Worm (Caenorhabditis elegans): ENCODE results near the gene nhr-207.

nhr-207 gene

ce11 chrV:12088773-12089172 is 7.2 kb upstream of the nhr-207 start, which contains the start of gene R07B7.12:
TSS of gene R07B7.12 (plus strand) at chrV:12089073.
- TF ChIP-seq M03D4.4 (tag; optimal IDR thresholded peaks at IDR 0.05): no peak
- no peak for TF ChIP-seq tbx-8 (GFP tag; optimal IDR thresholded peaks at IDR 0.05)
- no peak for TF ChIP-seq nhr-28 (tag; optimal IDR thresholded peaks at IDR 0.05)
- no peak for TF ChIP-seq cnd-1 (tag; optimal IDR thresholded peaks at IDR 0.05)
- no peak for TF ChIP-seq hlh-1 (tag; optimal IDR thresholded peaks at IDR 0.05)
- no peak for TF ChIP-seq ceh-83 (GFP tag; optimal IDR thresholded peaks at IDR 0.05)
- no peak for TF ChIP-seq bed-3 (GFP tag; optimal IDR thresholded peaks at IDR 0.05)
- no peak for TF ChIP-seq zip-8 (tag; optimal IDR thresholded peaks at IDR 0.05)
- no peak for TF ChIP-seq snpc-4 (tag; optimal IDR thresholded peaks at IDR 0.05)
- TF ChIP-seq ceh-39 (tag; optimal IDR thresholded peaks at IDR 0.05): no peak
- no peak for TF ChIP-seq lsy-2 (tag; optimal IDR thresholded peaks at IDR 0.05)
- TF ChIP-seq elt-3 (tag; optimal IDR thresholded peaks at IDR 0.05): no peak

- no peak for TF ChIP-seq hlh-1 (tag; optimal IDR thresholded peaks at IDR 0.05)
- TF ChIP-seq ceh-39 (tag; optimal IDR thresholded peaks at IDR 0.05): no peak
- no peak for TF ChIP-seq nhr-28 (tag; optimal IDR thresholded peaks at IDR 0.05)
- no peak for TF ChIP-seq nhr-237 (tag; optimal IDR thresholded peaks at IDR 0.05)
- no peak for TF ChIP-seq mls-2 (tag; optimal IDR thresholded peaks at IDR 0.05)
- TF ChIP-seq ham-2 (GFP tag; optimal IDR thresholded peaks at IDR 0.05): no peak
- no peak for TF ChIP-seq lin-13 (tag; optimal IDR thresholded peaks at IDR 0.05)
- no peak for TF ChIP-seq blmp-1 (tag; optimal IDR thresholded peaks at IDR 0.05)
- no peak for TF ChIP-seq ceh-43 (GFP tag; optimal IDR thresholded peaks at IDR 0.05)
- TF ChIP-seq nhr-76 (tag; optimal IDR thresholded peaks at IDR 0.05): no peak
- TF ChIP-seq lin-32 (GFP tag; optimal IDR thresholded peaks at IDR 0.05): no peak
Observed at ce11 chrV:12091759-12092158, 4.2 kb upstream of the nhr-207 start, which contains the start of gene nhr-206. TSS of gene nhr-206 (plus strand) at chrV:12092006.

ce11 chrV:12094030-12094429 is 1.9 kb upstream of the nhr-207 start, which contains the start of gene nhr-208:
TSS of gene nhr-208 (plus strand) at chrV:12094317.
- TF ChIP-seq flh-1 (GFP tag; optimal IDR thresholded peaks at IDR 0.05): no peak
- peak; percentile 42 for TF ChIP-seq elt-1 (tag; optimal IDR thresholded peaks at IDR 0.05; ENCODE audit: borderline replicate concordance, insufficient read depth)
- no peak for TF ChIP-seq ham-2 (GFP tag; optimal IDR thresholded peaks at IDR 0.05)

ce11 chrV:12098123-12098522 is 2.2 kb downstream of the nhr-207 start, which contains the start of gene nhr-209:
TSS of gene nhr-209 (plus strand) at chrV:12098149.
- TF ChIP-seq ztf-11 (tag; optimal IDR thresholded peaks at IDR 0.05): no peak
- no peak for TF ChIP-seq zip-8 (tag; optimal IDR thresholded peaks at IDR 0.05)
- no peak for TF ChIP-seq nhr-237 (tag; optimal IDR thresholded peaks at IDR 0.05)
- no peak for TF ChIP-seq ham-2 (GFP tag; optimal IDR thresholded peaks at IDR 0.05)
- TF ChIP-seq nhr-28 (tag; optimal IDR thresholded peaks at IDR 0.05): no peak
- TF ChIP-seq mls-2 (tag; optimal IDR thresholded peaks at IDR 0.05): no peak
- TF ChIP-seq mab-5 (tag; optimal IDR thresholded peaks at IDR 0.05): no peak

- TF ChIP-seq drap-1 (GFP tag; optimal IDR thresholded peaks at IDR 0.05) (no peak), nhr-237 (tag; optimal IDR thresholded peaks at IDR 0.05) (peak; percentile 27)
Observed at ce11 chrV:12100794-12101343, 4.9 kb downstream of the nhr-207 start, which contains the start of gene nhr-154. TSS of gene nhr-154 (plus strand) at chrV:12101293.

ce11 chrV:12103920-12104319 is 8.0 kb downstream of the nhr-207 start, which contains the start of gene nhr-153:
TSS of gene nhr-153 (plus strand) at chrV:12104220.
- no peak for TF ChIP-seq unc-39 (tag; optimal IDR thresholded peaks at IDR 0.05)
- no peak for TF ChIP-seq M03D4.4 (tag; optimal IDR thresholded peaks at IDR 0.05)
- no peak for TF ChIP-seq ceh-39 (tag; optimal IDR thresholded peaks at IDR 0.05)
- no peak for TF ChIP-seq lin-13 (tag; optimal IDR thresholded peaks at IDR 0.05)
- TF ChIP-seq elt-1 (tag; optimal IDR thresholded peaks at IDR 0.05; ENCODE audit: borderline replicate concordance, insufficient read depth): no peak
- TF ChIP-seq sem-2 (GFP tag; optimal IDR thresholded peaks at IDR 0.05): no peak
- no peak for TF ChIP-seq nhr-237 (tag; optimal IDR thresholded peaks at IDR 0.05)
- no peak for TF ChIP-seq lsy-2 (tag; optimal IDR thresholded peaks at IDR 0.05)
- no peak for TF ChIP-seq mls-2 (tag; optimal IDR thresholded peaks at IDR 0.05)
- no peak for TF ChIP-seq flh-1 (GFP tag; optimal IDR thresholded peaks at IDR 0.05)
- TF ChIP-seq ceh-43 (GFP tag; optimal IDR thresholded peaks at IDR 0.05): no peak
- no peak for TF ChIP-seq mep-1 (tag; optimal IDR thresholded peaks at IDR 0.05)
- TF ChIP-seq ceh-83 (GFP tag; optimal IDR thresholded peaks at IDR 0.05): no peak
- no peak for TF ChIP-seq pha-4 (tag; optimal IDR thresholded peaks at IDR 0.05)
- no peak for TF ChIP-seq bed-3 (GFP tag; optimal IDR thresholded peaks at IDR 0.05)
- no peak for TF ChIP-seq hlh-1 (tag; optimal IDR thresholded peaks at IDR 0.05)

All from whole organism, mixed stage, embryonic.